Fruit fly (Drosophila melanogaster) whole organism, prepupa: ENCODE measurements around the gene CG6621.

Source experiments
- CG3919 ChIP-seq: fragments of 200-800 bp; sonication (Bioruptor generic); optimal IDR thresholded peaks from 3 replicates; lab custom pipeline; 2016; ENCODE audit warnings: missing biosample characterization, missing genetic modification characterization
- Ets96B ChIP-seq: fragments of 200-800 bp; optimal IDR thresholded peaks from 2 replicates; lab custom pipeline; 2019; ENCODE audit warnings: missing biosample characterization, mild to moderate bottlenecking, missing genetic modification characterization, moderate library complexity
- Gug ChIP-seq: fragments of 200-800 bp; sonication (Bioruptor generic); IDR thresholded peaks from 2 replicates; pipeline ENCODE4 v1.3.6; 2022; ENCODE audit warnings: missing biosample characterization, missing genetic modification characterization
- Hr4 ChIP-seq: fragments of 200-800 bp; sonication (Bioruptor generic); optimal IDR thresholded peaks from 3 replicates; lab custom pipeline; 2016; ENCODE audit warnings: missing biosample characterization, missing genetic modification characterization
- achi ChIP-seq: fragments of 200-800 bp; sonication (Bioruptor generic); optimal IDR thresholded peaks from 3 replicates; lab custom pipeline; 2016; ENCODE audit warnings: missing biosample characterization, missing genetic modification characterization
- svp ChIP-seq: fragments of 200-800 bp; sonication (Bioruptor generic); peaks from one replicate; lab custom pipeline; 2016; ENCODE audit warnings: missing biosample characterization, missing genetic modification characterization

DNA sequence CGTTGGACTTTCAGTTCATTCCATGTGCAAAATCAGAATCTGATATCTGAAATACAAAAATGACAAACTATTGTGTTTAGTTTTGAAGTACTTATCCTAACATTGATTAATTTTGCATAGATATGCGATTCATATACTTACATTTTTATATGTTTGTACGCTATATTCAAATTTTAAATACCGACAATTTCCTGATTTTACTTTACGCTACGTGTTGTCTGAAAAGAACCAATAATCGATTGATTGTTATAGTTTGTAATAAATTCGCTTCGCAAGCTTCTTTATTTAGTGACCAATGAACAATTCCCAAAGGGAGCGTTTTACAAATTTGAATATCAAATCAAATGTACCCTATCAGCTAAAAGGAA lies 3.8 kb downstream of the CG6621 start, which contains the start of gene Ak3:
- TF ChIP-seq Gug (no peak), Hr4 (GFP tag; lab: Kevin White, UChicago) (no peak), svp (GFP tag; lab: Kevin White, UChicago) (no peak), achi (GFP tag; lab: Kevin White, UChicago) (no peak), CG3919 (GFP tag; lab: Kevin White, UChicago) (no peak), Ets96B (tag; lab: Kevin White, UChicago) (no peak)
